Worm (Caenorhabditis elegans) whole organism, L3 larva: ENCODE results near the gene cutl-26.

ENCODE experiments used
- R02D3.7 ChIP-seq: fragments of 150-350 bp; optimal IDR thresholded peaks from 2 replicates; lab custom pipeline; 2014; ENCODE audit warnings: missing biosample characterization, missing genetic modification characterization
- ZK546.5 ChIP-seq: sonication (generic microtip); optimal IDR thresholded peaks from 2 replicates; lab custom pipeline; 2017; ENCODE audit warnings: missing biosample characterization, missing genetic modification characterization
- aly-2 ChIP-seq: fragments of 150-350 bp; optimal IDR thresholded peaks from 2 replicates; lab custom pipeline; 2014; ENCODE audit warnings: missing biosample characterization, missing genetic modification characterization
- ceh-16 ChIP-seq: sonication (generic microtip); optimal IDR thresholded peaks from 2 replicates; lab custom pipeline; 2017; ENCODE audit warnings: missing biosample characterization, missing genetic modification characterization
- ceh-28 ChIP-seq: fragments of 150-350 bp; optimal IDR thresholded peaks from 2 replicates; lab custom pipeline; 2014; ENCODE audit warnings: missing biosample characterization, missing genetic modification reagents, missing genetic modification characterization
- ceh-82 ChIP-seq: fragments of 150-350 bp; optimal IDR thresholded peaks from 2 replicates; lab custom pipeline; 2014; ENCODE audit warnings: missing biosample characterization, missing genetic modification characterization
- ceh-9 ChIP-seq: sonication (generic microtip); optimal IDR thresholded peaks from 2 replicates; lab custom pipeline; 2018; ENCODE audit warnings: missing biosample characterization, missing genetic modification characterization
- daf-12 ChIP-seq: fragments of 150-350 bp; optimal IDR thresholded peaks from 2 replicates; lab custom pipeline; 2014; ENCODE audit warnings: missing biosample characterization, missing genetic modification reagents, missing genetic modification characterization
- egl-5 ChIP-seq: fragments of 150-350 bp; optimal IDR thresholded peaks from 2 replicates; lab custom pipeline; 2017; ENCODE audit warnings: missing biosample characterization, missing genetic modification reagents, missing genetic modification characterization, inconsistent platforms
- elt-1 ChIP-seq: fragments of 150-350 bp; optimal IDR thresholded peaks from 2 replicates; lab custom pipeline; 2014; ENCODE audit warnings: missing biosample characterization, missing genetic modification characterization
- elt-3 ChIP-seq, 3 experiments: fragments of 150-350 bp in 1 of 3; sonication (generic microtip) in 2 of 3; optimal IDR thresholded peaks; 2 replicates in 2 of 3; 4 replicates in 1 of 3; lab custom pipeline; 2014 to 2017; ENCODE audit warnings: missing biosample characterization in 3 of 3, missing genetic modification characterization in 3 of 3
- eor-1 ChIP-seq, 2 experiments: fragments of 150-350 bp; optimal IDR thresholded peaks; 2 replicates each; lab custom pipeline; 2014 to 2018; ENCODE audit warnings: missing biosample characterization in 2 of 2, missing genetic modification characterization in 2 of 2
- fkh-10 ChIP-seq: sonication (generic microtip); optimal IDR thresholded peaks from 2 replicates; lab custom pipeline; 2017; ENCODE audit warnings: missing biosample characterization, missing genetic modification reagents, missing genetic modification characterization
- fkh-2 ChIP-seq: fragments of 150-350 bp; optimal IDR thresholded peaks from 2 replicates; lab custom pipeline; 2014; ENCODE audit warnings: missing biosample characterization, missing genetic modification reagents, missing genetic modification characterization
- fos-1 ChIP-seq: fragments of 150-350 bp; optimal IDR thresholded peaks from 2 replicates; lab custom pipeline; 2014; ENCODE audit warnings: missing biosample characterization, missing genetic modification characterization
- lin-15B ChIP-seq: fragments of 150-350 bp; optimal IDR thresholded peaks from 2 replicates; lab custom pipeline; 2014; ENCODE audit warnings: missing biosample characterization, missing genetic modification characterization
- lin-39 ChIP-seq: fragments of 150-350 bp; optimal IDR thresholded peaks from 2 replicates; lab custom pipeline; 2018; ENCODE audit warnings: missing biosample characterization, missing genetic modification reagents, missing genetic modification characterization
- lsy-12 ChIP-seq: sonication (generic microtip); optimal IDR thresholded peaks from 2 replicates; lab custom pipeline; 2016; ENCODE audit warnings: mild to moderate bottlenecking, missing genetic modification characterization, missing compliant biosample characterization
- mml-1 ChIP-seq: fragments of 150-350 bp; sonication (generic microtip); optimal IDR thresholded peaks from 3 replicates; lab custom pipeline; 2014; ENCODE audit warnings: missing biosample characterization, missing genetic modification characterization
- nfya-1 ChIP-seq: sonication (generic microtip); optimal IDR thresholded peaks from 2 replicates; lab custom pipeline; 2017; ENCODE audit warnings: missing genetic modification characterization, mild to moderate bottlenecking, missing compliant biosample characterization, antibody characterized with exemption, moderate library complexity; ENCODE audit not compliant: insufficient read depth
- nhr-11 ChIP-seq: fragments of 150-350 bp; optimal IDR thresholded peaks from 2 replicates; lab custom pipeline; 2014; ENCODE audit warnings: missing biosample characterization, missing genetic modification characterization
- nhr-23 ChIP-seq: fragments of 150-350 bp; optimal IDR thresholded peaks from 2 replicates; lab custom pipeline; 2014; ENCODE audit warnings: missing biosample characterization, missing genetic modification reagents, missing genetic modification characterization
- nhr-28 ChIP-seq: fragments of 150-350 bp; optimal IDR thresholded peaks from 2 replicates; lab custom pipeline; 2014; ENCODE audit warnings: missing biosample characterization, missing genetic modification characterization
- nhr-43 ChIP-seq: sonication (generic microtip); optimal IDR thresholded peaks from 2 replicates; lab custom pipeline; 2016; ENCODE audit warnings: mild to moderate bottlenecking, missing genetic modification characterization, missing compliant biosample characterization; ENCODE audit not compliant: poor library complexity, severe bottlenecking
- nhr-67 ChIP-seq: fragments of 150-350 bp; optimal IDR thresholded peaks from 2 replicates; lab custom pipeline; 2014; ENCODE audit warnings: missing biosample characterization, missing genetic modification characterization
- nhr-76 ChIP-seq: fragments of 150-350 bp; sonication (generic microtip); optimal IDR thresholded peaks from 5 replicates; lab custom pipeline; 2014; ENCODE audit warnings: missing biosample characterization, missing genetic modification characterization
- pha-4 ChIP-seq: fragments of 150-350 bp; optimal IDR thresholded peaks from 2 replicates; lab custom pipeline; 2014; ENCODE audit warnings: missing biosample characterization, missing genetic modification reagents, missing genetic modification characterization
- pqm-1 ChIP-seq: fragments of 150-350 bp; optimal IDR thresholded peaks from 2 replicates; lab custom pipeline; 2017; ENCODE audit warnings: missing biosample characterization, missing genetic modification characterization, inconsistent platforms
- sea-2 ChIP-seq: fragments of 150-350 bp; sonication (generic microtip); optimal IDR thresholded peaks from 4 replicates; lab custom pipeline; 2014; ENCODE audit warnings: missing biosample characterization, missing genetic modification reagents, missing genetic modification characterization
- skn-1 ChIP-seq: fragments of 150-350 bp; optimal IDR thresholded peaks from 2 replicates; lab custom pipeline; 2014; ENCODE audit warnings: missing biosample characterization, missing genetic modification characterization
- snpc-4 ChIP-seq: fragments of 150-350 bp; optimal IDR thresholded peaks from 2 replicates; lab custom pipeline; 2014; ENCODE audit warnings: missing biosample characterization, missing genetic modification characterization
- tbx-2 ChIP-seq: sonication (generic microtip); optimal IDR thresholded peaks from 2 replicates; lab custom pipeline; 2016; ENCODE audit warnings: mild to moderate bottlenecking, missing genetic modification characterization, missing compliant biosample characterization
- unc-62 ChIP-seq: fragments of 150-350 bp; sonication (generic microtip); optimal IDR thresholded peaks from 4 replicates; lab custom pipeline; 2014; ENCODE audit warnings: missing biosample characterization, missing genetic modification reagents, missing genetic modification characterization
- ztf-11 ChIP-seq: fragments of 150-350 bp; optimal IDR thresholded peaks from 2 replicates; lab custom pipeline; 2014; ENCODE audit warnings: missing biosample characterization, missing genetic modification characterization
- ztf-4 ChIP-seq: fragments of 150-350 bp; optimal IDR thresholded peaks from 2 replicates; lab custom pipeline; 2014; ENCODE audit warnings: missing biosample characterization, missing genetic modification characterization

cutl-26 gene

ce11 chrIV:707635-708034, at the start of gene cutl-26:
TSS of gene cutl-26 (minus strand) at chrIV:707735.
- TF ChIP-seq ceh-16 (tag; lab: Kevin White, UChicago) (no peak), ztf-11 (tag; lab: Kevin White, UChicago) (no peak), nfya-1 (tag; lab: Kevin White, UChicago) (no peak), nhr-76 (tag; lab: Kevin White, UChicago) (no peak), eor-1 (tag; optimal IDR thresholded peaks at IDR 0.05; lab: Kevin White, UChicago) (no peak), lin-39 (tag; lab: Kevin White, UChicago) (no peak), elt-1 (no peak), fos-1 (tag; lab: Kevin White, UChicago) (no peak), daf-12 (tag; lab: Kevin White, UChicago) (no peak), ceh-82 (no peak), elt-3 (tag; optimal IDR thresholded peaks at IDR 0.05; lab: Kevin White, UChicago) (no peak), nhr-43 (tag; lab: Kevin White, UChicago) (no peak), ceh-9 (tag; lab: Kevin White, UChicago) (no peak), R02D3.7 (tag; lab: Kevin White, UChicago) (no peak), fkh-10 (no peak), ztf-4 (tag; lab: Kevin White, UChicago) (no peak)

- TF ChIP-seq snpc-4 (tag; lab: Kevin White, UChicago): no peak
- TF ChIP-seq, all 47 proteins: peak for 0
Observed at ce11 chrIV:756956-757355, 49.4 kb upstream of the cutl-26 start.

ce11 chrIV:756421-756820, 48.9 kb upstream of the cutl-26 start, which contains the start of gene srt-23:
TSS of gene srt-23 (plus strand) at chrIV:756721.
- TF ChIP-seq nhr-23 (tag; lab: Kevin White, UChicago) (no peak), nhr-67 (no peak), pqm-1 (tag; lab: Kevin White, UChicago) (no peak), fkh-2 (tag; lab: Kevin White, UChicago) (no peak), ceh-28 (tag; lab: Kevin White, UChicago) (no peak), eor-1 (tag; optimal IDR thresholded peaks at IDR 0.05; lab: Kevin White, UChicago) (no peak), ZK546.5 (tag; lab: Kevin White, UChicago) (no peak), lsy-12 (tag; lab: Kevin White, UChicago) (no peak), ceh-16 (tag; lab: Kevin White, UChicago) (no peak), ztf-11 (tag; lab: Kevin White, UChicago) (no peak)
- TF ChIP-seq, all 47 proteins: peak for 0

ce11 chrIV:754357-754972, 46.9 kb upstream of the cutl-26 start:
- TF ChIP-seq skn-1: no peak
- TF ChIP-seq lin-15B: no peak
- TF ChIP-seq sea-2: no peak
- no peak for TF ChIP-seq tbx-2 (tag; lab: Kevin White, UChicago)
- TF ChIP-seq nhr-11 (tag; lab: Kevin White, UChicago): no peak
- TF ChIP-seq fkh-2 (tag; lab: Kevin White, UChicago): no peak
- no peak for TF ChIP-seq fkh-10
- no peak for TF ChIP-seq nhr-23 (tag; lab: Kevin White, UChicago)
- no peak for TF ChIP-seq ceh-82
- no peak for TF ChIP-seq nhr-28 (tag; lab: Kevin White, UChicago)
- TF ChIP-seq nhr-76 (tag; lab: Kevin White, UChicago): no peak
- no peak for TF ChIP-seq pha-4 (tag; lab: Kevin White, UChicago)
- TF ChIP-seq ceh-9 (tag; lab: Kevin White, UChicago): no peak
- no peak for TF ChIP-seq aly-2
- no peak for TF ChIP-seq ztf-4 (tag; lab: Kevin White, UChicago)
- no peak for TF ChIP-seq nhr-67
- TF ChIP-seq egl-5 (tag; lab: Kevin White, UChicago): no peak
- no peak for TF ChIP-seq mml-1

ce11 chrIV:749557-749956, 42.0 kb upstream of the cutl-26 start:
- TF ChIP-seq unc-62: no peak
